Worm (Caenorhabditis elegans) whole organism, L3 larva: ENCODE measurements around the gene hpo-15.

Experiments
- R02D3.7 ChIP-seq: fragments of 150-350 bp; optimal IDR thresholded peaks from 2 replicates; lab custom pipeline; 2014; ENCODE audit warnings: missing biosample characterization, missing genetic modification characterization
- ama-1 ChIP-seq: fragments of 150-350 bp; optimal IDR thresholded peaks from 2 replicates; lab custom pipeline; 2018
- ceh-28 ChIP-seq: fragments of 150-350 bp; optimal IDR thresholded peaks from 2 replicates; lab custom pipeline; 2014; ENCODE audit warnings: missing biosample characterization, missing genetic modification reagents, missing genetic modification characterization
- ceh-9 ChIP-seq: sonication (generic microtip); optimal IDR thresholded peaks from 2 replicates; lab custom pipeline; 2018; ENCODE audit warnings: missing biosample characterization, missing genetic modification characterization
- egl-27 ChIP-seq: sonication (generic microtip); optimal IDR thresholded peaks from 4 replicates; lab custom pipeline; 2017; ENCODE audit warnings: missing biosample characterization, missing genetic modification reagents, missing genetic modification characterization
- lin-15B ChIP-seq: fragments of 150-350 bp; optimal IDR thresholded peaks from 2 replicates; lab custom pipeline; 2014; ENCODE audit warnings: missing biosample characterization, missing genetic modification characterization
- nfya-1 ChIP-seq: sonication (generic microtip); optimal IDR thresholded peaks from 2 replicates; lab custom pipeline; 2017; ENCODE audit warnings: missing genetic modification characterization, mild to moderate bottlenecking, missing compliant biosample characterization, antibody characterized with exemption, moderate library complexity; ENCODE audit not compliant: insufficient read depth
- nhr-11 ChIP-seq: fragments of 150-350 bp; optimal IDR thresholded peaks from 2 replicates; lab custom pipeline; 2014; ENCODE audit warnings: missing biosample characterization, missing genetic modification characterization
- nhr-12 ChIP-seq: fragments of 150-350 bp; optimal IDR thresholded peaks from 2 replicates; lab custom pipeline; 2014; ENCODE audit warnings: missing biosample characterization, missing genetic modification characterization
- nhr-237 ChIP-seq: fragments of 150-350 bp; optimal IDR thresholded peaks from 2 replicates; lab custom pipeline; 2014; ENCODE audit warnings: missing biosample characterization, missing genetic modification characterization
- nhr-77 ChIP-seq: fragments of 150-350 bp; optimal IDR thresholded peaks from 2 replicates; lab custom pipeline; 2014; ENCODE audit warnings: missing biosample characterization, missing genetic modification characterization
- unc-39 ChIP-seq: sonication (generic microtip); optimal IDR thresholded peaks from 4 replicates; lab custom pipeline; 2017; ENCODE audit warnings: missing biosample characterization, missing genetic modification characterization

ce11 chrV:5493447-5493846 lies 20.2 kb downstream of the hpo-15 start, which contains the start of gene T05C3.2:
- no peak for TF ChIP-seq ceh-9 (tag; lab: Kevin White, UChicago)
- TF ChIP-seq nhr-11, result no peak
- TF ChIP-seq R02D3.7 (tag; lab: Kevin White, UChicago), result no peak
- TF ChIP-seq ama-1 (lab: Kevin White, UChicago), result no peak
- no peak for TF ChIP-seq nfya-1 (tag; lab: Kevin White, UChicago)
- no peak for TF ChIP-seq egl-27 (tag; lab: Kevin White, UChicago)
- TF ChIP-seq nhr-237 (tag; lab: Kevin White, UChicago), result no peak
- no peak for TF ChIP-seq nhr-12 (tag; lab: Kevin White, UChicago)
- no peak for TF ChIP-seq unc-39
- TF ChIP-seq lin-15B (tag; lab: Kevin White, UChicago), result no peak
- TF ChIP-seq ceh-28, result no peak
- no peak for TF ChIP-seq nhr-77 (tag; lab: Kevin White, UChicago)
